Fruit fly (Drosophila melanogaster) whole organism, embryonic: ENCODE data around the gene CG11811.

Experiments
- C15 ChIP-seq: fragments of 200-800 bp; sonication (Bioruptor generic); IDR thresholded peaks from 3 replicates; pipeline ENCODE4 v1.3.6; 2022; ENCODE audit warnings: missing biosample characterization, missing genetic modification characterization
- CG11398 ChIP-seq: fragments of 200-800 bp; sonication (Bioruptor generic); optimal IDR thresholded peaks from 2 replicates; lab custom pipeline; 2016; ENCODE audit warnings: missing biosample characterization, missing genetic modification characterization
- CG18011 ChIP-seq: fragments of 200-800 bp; sonication (Bioruptor generic); optimal IDR thresholded peaks from 2 replicates; lab custom pipeline; 2017; ENCODE audit warnings: missing biosample characterization, missing genetic modification characterization, mild to moderate bottlenecking, moderate library complexity, missing genotype
- Doc2 ChIP-seq: fragments of 200-800 bp; sonication (Bioruptor generic); IDR thresholded peaks from 2 replicates; pipeline ENCODE4 v1.3.6; 2022; ENCODE audit warnings: missing biosample characterization, missing genetic modification characterization
- lov ChIP-seq, 2 experiments: fragments of 200-800 bp in 1 of 2; fragments of >200 bp in 1 of 2; sonication (Bioruptor generic) in 1 of 2; IDR thresholded peaks in 1 of 2; optimal IDR thresholded peaks in 1 of 2; 2 replicates in 1 of 2; 3 replicates in 1 of 2; pipeline versions ENCODE4 v1.3.6 to Lab custom; 2017 to 2022; ENCODE audit warnings: missing biosample characterization in 1 of 2, missing genetic modification characterization in 1 of 2

dm6 chr3L:10665433-10666150, 25.2 kb upstream of the CG11811 start:
- no peak; the same call in 1 of the 2 replicates for TF ChIP-seq Doc2
- TF ChIP-seq lov (optimal IDR thresholded peaks at IDR 0.05; lab: Kevin White, UChicago), result no peak
- no peak for TF ChIP-seq lov (GFP tag; IDR thresholded peaks at IDR 0.05; lab: Robert Waterston, UW)
- TF ChIP-seq CG11398 (GFP tag; lab: Kevin White, UChicago), result peak; percentile 66
- TF ChIP-seq C15 (GFP tag; lab: Robert Waterston, UW), result peak; percentile 79; the same call in 2 of the 3 replicates
- TF ChIP-seq CG18011 (GFP tag; lab: Kevin White, UChicago), result peak; percentile 80
